Fruit fly (Drosophila melanogaster): ENCODE measurements around the gene dbe.

- TF ChIP-seq CG8478 (optimal IDR thresholded peaks at IDR 0.05) (no peak), CTCF (optimal IDR thresholded peaks at IDR 0.05) (no peak)
Observed at dm6 chr2L:843850-844791, 25.5 kb downstream of the dbe start.
